Fruit fly (Drosophila melanogaster): ENCODE data around the gene CG14316.

Gene CG14316

dm6 chr3R:18164052-18164722 lies 12.3 kb downstream of the CG14316 start, which contains the start of the genes CG7218 and Cbp20 (continued):
- TF ChIP-seq chn (GFP tag; optimal IDR thresholded peaks at IDR 0.05) (peak; percentile 62), CG9609 (GFP tag; optimal IDR thresholded peaks at IDR 0.05) (peak; percentile 50), PHDP (tag; optimal IDR thresholded peaks at IDR 0.05) (peak; percentile 71), stc (GFP tag; IDR thresholded peaks at IDR 0.05) (no peak), Doc2 (GFP tag; IDR thresholded peaks at IDR 0.05) (no peak), sisA (GFP tag; IDR thresholded peaks at IDR 0.05) (peak; percentile 68), CG12769 (tag; optimal IDR thresholded peaks at IDR 0.05) (peak; percentile 69), cas (GFP tag; IDR thresholded peaks at IDR 0.05) (peak; percentile 41; the same call in 1 of the 2 replicates), ssp (GFP tag; IDR thresholded peaks at IDR 0.05) (peak; percentile 34; the same call in 1 of the 2 replicates), CG1647 (GFP tag; optimal IDR thresholded peaks at IDR 0.05) (peak; percentile 34), CTCF (GFP tag; optimal IDR thresholded peaks at IDR 0.05) (no peak), gem (tag; optimal IDR thresholded peaks at IDR 0.05) (peak; percentile 78), CG34422 (GFP tag; IDR thresholded peaks at IDR 0.05) (peak; percentile 23; the same call in 2 of the 3 replicates), CG10462 (GFP tag; optimal IDR thresholded peaks at IDR 0.05) (peak; percentile 45), bcd (GFP tag; optimal IDR thresholded peaks at IDR 0.05) (peak; percentile 57), CG31365 (tag; optimal IDR thresholded peaks at IDR 0.05) (no peak), lab (GFP tag; optimal IDR thresholded peaks at IDR 0.05) (peak; percentile 82), tgo (GFP tag; IDR thresholded peaks at IDR 0.05) (peak; percentile 62), toy (GFP tag; IDR thresholded peaks at IDR 0.05) (no peak), CG11695 (GFP tag; IDR thresholded peaks at IDR 0.05) (0 out of 3 replicates have a peak, but pooled peaks have one; percentile 8), Rfx (GFP tag; IDR thresholded peaks at IDR 0.05) (peak; percentile 93), Dp (GFP tag; optimal IDR thresholded peaks at IDR 0.05) (peak; percentile 24), CG4820 (GFP tag; optimal IDR thresholded peaks at IDR 0.05) (peak; percentile 57), ci (GFP tag; IDR thresholded peaks at IDR 0.05) (peak; percentile 78), h (optimal IDR thresholded peaks at IDR 0.05) (no peak), eve (GFP tag; optimal IDR thresholded peaks at IDR 0.05) (no peak), gsb-n (tag; optimal IDR thresholded peaks at IDR 0.05) (peak; percentile 20), CkIIα-i1 (GFP tag; IDR thresholded peaks at IDR 0.05) (no peak), hth (optimal IDR thresholded peaks at IDR 0.05) (no peak), Abd-B (GFP tag; optimal IDR thresholded peaks at IDR 0.05) (peak; percentile 79), CG12299 (tag; optimal IDR thresholded peaks at IDR 0.05) (peak; percentile 48), tll (GFP tag; optimal IDR thresholded peaks at IDR 0.05) (peak in 1 of 2 experiments; percentile 47), CG30403 (GFP tag; optimal IDR thresholded peaks at IDR 0.05) (peak; percentile 83), sr (GFP tag; IDR thresholded peaks at IDR 0.05) (no peak), insv (GFP tag; optimal IDR thresholded peaks at IDR 0.05) (peak in 1 of 2 experiments; percentile 75), CG34376 (GFP tag; optimal IDR thresholded peaks at IDR 0.05) (peak; percentile 67), CG1024 (GFP tag; IDR thresholded peaks at IDR 0.05) (peak; percentile 56; the same call in 1 of the 2 replicates), lilli (GFP tag; optimal IDR thresholded peaks at IDR 0.05) (peak; percentile 87), CG6689 (GFP tag; IDR thresholded peaks at IDR 0.05) (peak; percentile 65), CG17568 (GFP tag; optimal IDR thresholded peaks at IDR 0.05) (peak; percentile 31), bbx (GFP tag; IDR thresholded peaks at IDR 0.05; ENCODE audit: partially characterized antibody) (peak; percentile 74), Ssrp (tag; optimal IDR thresholded peaks at IDR 0.05) (peak; percentile 49), tna (GFP tag; IDR thresholded peaks at IDR 0.05; ENCODE audit: partially characterized antibody) (peak; percentile 29; the same call in 1 of the 2 replicates), CG14667 (GFP tag; IDR thresholded peaks at IDR 0.05) (peak; percentile 58; the same call in 1 of the 2 replicates), emc (GFP tag; optimal IDR thresholded peaks at IDR 0.05) (peak; percentile 33), H2.0 (GFP tag; IDR thresholded peaks at IDR 0.05) (peak; percentile 86), Fer1 (GFP tag; optimal IDR thresholded peaks at IDR 0.05) (peak; percentile 30), zfh2 (GFP tag; optimal IDR thresholded peaks at IDR 0.05) (peak; percentile 70), sqz (GFP tag; optimal IDR thresholded peaks at IDR 0.05) (no peak), H15 (GFP tag; IDR thresholded peaks at IDR 0.05) (peak; percentile 65; the same call in 1 of the 3 replicates), CG1603 (tag; optimal IDR thresholded peaks at IDR 0.05) (peak; percentile 43)

Data from whole organism, embryonic.